Worm (Caenorhabditis elegans): ENCODE data around the gene ZK899.3.
A peak's percentile ranks its signal among the peaks of the same experiment; 100 is the strongest.

Gene ZK899.3

ce11 chrX:9441512-9441911 is 11.4 kb upstream of the ZK899.3 start, which contains the start of gene memb-1 (continued):
- TF ChIP-seq dve-1 (tag; optimal IDR thresholded peaks at IDR 0.05; ENCODE audit: insufficient read depth) (peak; percentile 70), arid-1 (GFP tag; conservative IDR thresholded peaks at IDR 0.05) (no peak), lin-39 (tag; optimal IDR thresholded peaks at IDR 0.05) (no peak), lin-29 (GFP tag; IDR thresholded peaks at IDR 0.05) (no peak), hmg-1.1 (GFP tag; IDR thresholded peaks at IDR 0.05) (no peak), dmd-8 (GFP tag; IDR thresholded peaks at IDR 0.05) (no peak), D1046.2 (GFP tag; IDR thresholded peaks at IDR 0.05) (no peak), spr-1 (tag; optimal IDR thresholded peaks at IDR 0.05) (no peak), nhr-76 (tag; optimal IDR thresholded peaks at IDR 0.05) (no peak), tra-1 (GFP tag; IDR thresholded peaks at IDR 0.05) (no peak), nhr-11 (tag; optimal IDR thresholded peaks at IDR 0.05) (peak; percentile 38), Y75B8A.6 (GFP tag; IDR thresholded peaks at IDR 0.05) (no peak), nhr-237 (tag; optimal IDR thresholded peaks at IDR 0.05) (no peak), F37D6.2 (tag; optimal IDR thresholded peaks at IDR 0.05) (no peak), duxl-1 (tag; optimal IDR thresholded peaks at IDR 0.05; ENCODE audit: poor library complexity) (peak; percentile 32), ama-1 (optimal IDR thresholded peaks at IDR 0.05) (no peak), rbr-2 (tag; optimal IDR thresholded peaks at IDR 0.05) (peak; percentile 58), hlh-30 (tag; optimal IDR thresholded peaks at IDR 0.05; ENCODE audit: insufficient read depth) (peak; percentile 57), daf-16 (GFP tag; optimal IDR thresholded peaks at IDR 0.05) (no peak), daf-16 (tag; optimal IDR thresholded peaks at IDR 0.05) (peak; percentile 83), lsy-2 (tag; optimal IDR thresholded peaks at IDR 0.05) (no peak), snpc-4 (tag; optimal IDR thresholded peaks at IDR 0.05) (no peak), nhr-102 (tag; optimal IDR thresholded peaks at IDR 0.05) (no peak), nhr-48 (tag; optimal IDR thresholded peaks at IDR 0.05) (no peak), ZK337.2 (GFP tag; IDR thresholded peaks at IDR 0.05) (no peak), nhr-6 (tag; optimal IDR thresholded peaks at IDR 0.05) (peak; percentile 36), lin-1 (GFP tag; IDR thresholded peaks at IDR 0.05) (no peak), unc-62 (GFP tag; optimal IDR thresholded peaks at IDR 0.05 in 1 of 2) (no peak), unc-62 (tag; optimal IDR thresholded peaks at IDR 0.05) (no peak), ztf-7 (tag; optimal IDR thresholded peaks at IDR 0.05) (peak; percentile 67), fkh-10 (GFP tag; optimal IDR thresholded peaks at IDR 0.05) (no peak), nhr-10 (tag; optimal IDR thresholded peaks at IDR 0.05) (no peak), jun-1 (tag; optimal IDR thresholded peaks at IDR 0.05) (no peak), nhr-41 (GFP tag; IDR thresholded peaks at IDR 0.05) (no peak), lim-7 (GFP tag; IDR thresholded peaks at IDR 0.05) (no peak), ceh-28 (tag; optimal IDR thresholded peaks at IDR 0.05) (no peak), madf-5 (GFP tag; IDR thresholded peaks at IDR 0.05) (no peak), tag-97 (GFP tag; IDR thresholded peaks at IDR 0.05) (no peak), dpl-1 (GFP tag; optimal IDR thresholded peaks at IDR 0.05) (peak; percentile 31), ZK546.5 (tag; optimal IDR thresholded peaks at IDR 0.05) (no peak), F49E8.2 (tag; optimal IDR thresholded peaks at IDR 0.05; ENCODE audit: borderline replicate concordance) (no peak), zip-11 (GFP tag; IDR thresholded peaks at IDR 0.05) (no peak), zip-2 (tag; optimal IDR thresholded peaks at IDR 0.05) (no peak), hif-1 (tag; optimal IDR thresholded peaks at IDR 0.05) (peak in 1 of 2 experiments; percentile 39), Y5F2A.4 (GFP tag; optimal IDR thresholded peaks at IDR 0.05) (no peak), nhr-42 (GFP tag; IDR thresholded peaks at IDR 0.05) (no peak), php-3 (GFP tag; IDR thresholded peaks at IDR 0.05) (no peak), pqm-1 (tag; optimal IDR thresholded peaks at IDR 0.05) (peak; percentile 8), zfp-2 (tag; optimal IDR thresholded peaks at IDR 0.05) (no peak), vab-7 (GFP tag; IDR thresholded peaks at IDR 0.05) (no peak), ceh-82 (tag; optimal IDR thresholded peaks at IDR 0.05) (no peak), dmd-6 (GFP tag; IDR thresholded peaks at IDR 0.05) (no peak; the same call in 1 of the 2 replicates), aha-1 (tag) (peak; percentile 90), mdt-29 (GFP tag; IDR thresholded peaks at IDR 0.05) (no peak)

Data from whole organism, L4 larva.